Worm (Caenorhabditis elegans) whole organism, dauer: Measurements from ENCODE around the gene glt-5.
"Not testable (repeated sequence)": the region's sequence is repeated elsewhere in the genome, so short reads cannot be mapped to it uniquely, and the experiment has no call there.

Experiments used
- unc-62 ChIP-seq: sonication (generic microtip); optimal IDR thresholded peaks from 2 replicates; lab custom pipeline; 2017; ENCODE audit warnings: missing biosample characterization, missing genetic modification reagents, missing genetic modification characterization

Gene glt-5

DNA sequence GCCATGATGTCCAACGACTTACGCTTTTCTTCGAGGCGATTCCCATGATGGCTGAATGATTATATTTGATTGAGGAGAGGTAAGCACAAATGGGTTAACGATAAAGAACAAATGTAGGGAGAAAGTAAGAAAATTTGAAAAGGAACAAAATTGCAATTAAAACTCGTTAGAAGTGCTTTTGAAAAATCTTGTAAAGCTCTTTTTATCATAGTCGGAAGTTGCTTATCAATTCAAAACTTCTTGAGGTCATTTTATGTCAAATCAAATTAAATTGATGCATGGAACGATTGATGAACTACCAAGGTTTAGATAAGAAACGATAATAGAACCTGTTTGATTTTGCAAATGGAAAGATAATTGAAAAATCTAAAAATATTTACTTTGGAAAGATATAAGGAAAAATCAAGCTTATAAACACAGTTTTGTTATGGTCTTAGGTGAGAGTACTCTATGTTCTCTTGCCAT lies at the start of gene glt-5:
Gene glt-5 (minus strand): TSS at position 51 of the 465 bp plus-strand sequence.
- no peak for TF ChIP-seq unc-62 (GFP tag; lab: Kevin White, UChicago)

- no peak for TF ChIP-seq unc-62 (GFP tag; lab: Kevin White, UChicago)
Observed at ce11 chrII:9757651-9758282, 49.1 kb upstream of the glt-5 start, which contains the start of gene shk-1. Gene shk-1 (plus strand): TSS chrII:9758232.

- TF ChIP-seq unc-62 (GFP tag; lab: Kevin White, UChicago): no peak
Observed at ce11 chrII:9755425-9755824, 46.7 kb upstream of the glt-5 start.

ce11 chrII:9753730-9754129 lies 45.0 kb upstream of the glt-5 start, which contains the start of gene ZK1321.1:
Gene ZK1321.1 (plus strand): TSS chrII:9754030.
- TF ChIP-seq unc-62 (GFP tag; lab: Kevin White, UChicago): no peak

DNA sequence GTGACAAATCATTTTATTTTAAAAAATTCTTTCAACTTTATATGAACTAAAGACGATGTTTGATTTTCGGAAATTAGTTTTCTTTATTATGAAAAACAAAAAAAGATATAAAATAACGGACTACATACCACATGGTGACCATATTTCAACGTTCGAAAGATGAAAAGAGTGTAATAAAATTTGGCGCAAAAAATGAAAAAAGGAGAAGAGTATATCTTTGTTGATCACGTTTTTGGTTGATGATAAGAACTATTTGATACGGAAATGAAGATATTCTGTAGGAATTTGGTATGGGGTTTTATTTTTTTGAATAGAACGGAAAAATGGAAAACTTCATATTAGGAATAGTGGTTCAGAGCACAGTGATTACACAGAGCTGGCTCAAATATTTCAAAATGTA lies 44.4 kb upstream of the glt-5 start, which contains the start of gene Y53C12B.7:
Gene Y53C12B.7 (minus strand): TSS at position 163 of the 400 bp plus-strand sequence.
- TF ChIP-seq unc-62 (GFP tag; lab: Kevin White, UChicago): no peak

DNA sequence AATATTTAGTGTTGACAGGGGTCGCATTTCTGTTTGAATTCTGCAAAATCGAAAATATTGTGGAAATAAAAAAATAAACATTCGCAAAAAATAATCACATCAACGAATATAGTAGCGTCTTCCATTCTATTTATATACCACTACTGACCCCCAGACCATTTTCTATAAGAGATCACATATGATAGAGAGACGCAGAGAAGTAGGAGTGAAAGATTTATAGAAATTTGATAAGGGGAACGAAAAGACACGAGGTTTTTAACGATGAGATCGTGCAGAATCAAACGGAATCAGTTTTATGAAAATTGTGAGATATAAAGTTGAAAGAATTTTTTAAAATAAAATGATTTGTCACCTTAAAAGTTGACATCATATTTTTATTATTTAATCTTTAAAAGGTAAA lies 43.6 kb upstream of the glt-5 start:
- TF ChIP-seq unc-62 (GFP tag; lab: Kevin White, UChicago): no peak

DNA sequence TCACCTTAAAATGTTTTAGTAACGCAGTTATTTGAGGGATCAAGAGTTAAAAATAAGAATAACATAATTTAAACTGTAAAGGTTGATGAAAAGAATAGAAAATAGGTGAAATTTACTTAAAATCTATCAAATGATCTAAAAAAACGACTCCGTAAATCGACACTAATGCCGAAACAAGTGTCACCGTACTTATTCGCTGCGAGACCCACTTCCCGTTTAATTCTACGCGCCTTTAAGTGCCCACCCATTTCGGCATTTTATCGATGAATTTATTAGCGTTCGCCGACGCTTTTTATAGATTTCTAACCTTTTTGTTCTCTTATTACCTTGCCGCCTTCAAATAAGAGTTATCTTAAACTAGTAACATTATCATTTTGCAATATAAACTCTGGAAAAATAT lies 37.4 kb upstream of the glt-5 start, which contains the start of the genes Y53C12B.1 and nos-3:
Gene Y53C12B.1 (minus strand): TSS at position 10 of the 400 bp plus-strand sequence.
Gene nos-3 (plus strand): TSS at position 248 of the 400 bp plus-strand sequence.
- no peak for TF ChIP-seq unc-62 (GFP tag; lab: Kevin White, UChicago)

ce11 chrII:9742784-9743183 lies 34.1 kb upstream of the glt-5 start, which contains the start of gene pno-1:
Gene pno-1 (minus strand): TSS chrII:9742884.
- no peak for TF ChIP-seq unc-62 (GFP tag; lab: Kevin White, UChicago)

DNA sequence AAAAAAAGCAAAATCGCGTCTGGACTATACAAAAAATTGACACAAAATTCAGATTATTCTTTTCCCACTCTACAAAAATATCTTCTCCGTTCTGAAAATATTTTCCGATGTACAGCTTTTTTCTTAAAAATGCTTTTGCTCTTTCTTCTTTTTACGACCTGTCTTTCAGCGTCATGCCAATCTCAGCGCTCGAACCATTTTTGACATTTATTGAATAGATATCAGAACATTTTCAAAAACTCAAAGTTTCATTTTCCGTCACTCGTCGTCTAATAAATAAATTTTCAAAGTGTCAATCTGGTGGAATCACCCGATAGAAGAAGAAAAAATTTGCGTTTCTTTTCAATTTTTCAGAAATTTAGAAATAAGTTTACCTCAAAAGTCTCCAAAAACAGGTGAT lies 32.7 kb upstream of the glt-5 start:
- TF ChIP-seq unc-62 (GFP tag; lab: Kevin White, UChicago): no peak

ce11 chrII:9740552-9740951 lies 31.9 kb upstream of the glt-5 start:
- no peak for TF ChIP-seq unc-62 (GFP tag; lab: Kevin White, UChicago)

- no peak for TF ChIP-seq unc-62 (GFP tag; lab: Kevin White, UChicago)
Observed at ce11 chrII:9738820-9739219, 30.1 kb upstream of the glt-5 start.

ce11 chrII:9735785-9736184 lies 27.1 kb upstream of the glt-5 start:
- no peak for TF ChIP-seq unc-62 (GFP tag; lab: Kevin White, UChicago)

ce11 chrII:9731810-9732209 lies 23.1 kb upstream of the glt-5 start, which contains the start of gene mab-3:
Gene mab-3 (plus strand): TSS chrII:9732137.
- not testable (repeated sequence) for TF ChIP-seq unc-62 (GFP tag; lab: Kevin White, UChicago)

ce11 chrII:9729866-9730265 lies 21.2 kb upstream of the glt-5 start:
- TF ChIP-seq unc-62 (GFP tag; lab: Kevin White, UChicago): no peak

DNA sequence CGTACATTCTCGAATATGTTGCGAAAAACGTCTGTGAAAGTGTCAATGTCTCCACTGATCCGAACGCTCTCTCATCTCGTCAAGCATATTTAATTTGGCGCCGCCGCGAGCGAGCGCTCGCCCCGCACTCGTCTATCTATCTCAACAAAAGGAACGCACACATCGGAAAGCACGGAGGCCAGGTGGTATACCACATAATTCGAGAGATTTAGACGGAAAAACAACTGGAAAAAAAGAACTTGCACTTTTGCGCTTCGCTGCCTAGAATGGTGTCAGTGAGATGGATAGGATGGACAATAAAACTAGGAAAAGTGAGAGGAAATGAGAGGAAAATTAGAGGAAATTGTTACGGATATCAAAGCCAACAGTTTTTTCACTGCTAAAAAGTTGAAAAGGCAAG lies 20.5 kb upstream of the glt-5 start:
- no peak for TF ChIP-seq unc-62 (GFP tag; lab: Kevin White, UChicago)

DNA sequence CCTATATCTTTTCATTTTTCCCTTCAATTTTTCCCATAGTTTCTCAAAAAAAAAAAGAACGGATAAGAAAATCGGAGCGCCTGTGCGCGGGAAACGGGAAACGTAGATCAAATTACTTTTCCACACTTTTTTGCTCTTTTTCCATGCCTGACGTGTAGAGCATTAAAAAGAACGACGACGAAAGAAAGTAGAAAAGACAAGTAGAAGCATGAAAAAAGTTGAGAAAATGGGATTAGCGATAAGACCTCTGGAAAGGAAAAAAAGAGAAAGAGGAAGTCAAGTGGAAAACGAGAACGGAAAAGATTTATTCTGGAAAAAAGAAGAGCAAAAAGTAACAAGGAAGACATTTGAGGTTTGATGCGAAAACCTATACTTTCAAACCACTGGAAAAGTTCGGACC lies 19.8 kb upstream of the glt-5 start:
- no peak for TF ChIP-seq unc-62 (GFP tag; lab: Kevin White, UChicago)

ce11 chrII:9727192-9727699 lies 18.6 kb upstream of the glt-5 start:
- no peak for TF ChIP-seq unc-62 (GFP tag; lab: Kevin White, UChicago)
